Worm (Caenorhabditis elegans) whole organism, L1 larva: ENCODE results near the gene best-19.

ENCODE experiments used
- aly-2 ChIP-seq: fragments of 150-350 bp; optimal IDR thresholded peaks from 2 replicates; lab custom pipeline; 2014; ENCODE audit warnings: missing biosample characterization, missing genetic modification characterization
- fos-1 ChIP-seq: fragments of 150-350 bp; optimal IDR thresholded peaks from 2 replicates; lab custom pipeline; 2014; ENCODE audit warnings: missing biosample characterization, missing genetic modification characterization
- lin-13 ChIP-seq: fragments of 150-350 bp; optimal IDR thresholded peaks from 2 replicates; lab custom pipeline; 2014; ENCODE audit warnings: missing biosample characterization, missing genetic modification reagents, missing genetic modification characterization
- lin-14 ChIP-seq: fragments of 200-800 bp; sonication (Bioruptor generic); optimal IDR thresholded peaks from 2 replicates; lab custom pipeline; 2018; ENCODE audit warnings: mild to moderate bottlenecking, missing genetic modification characterization, moderate library complexity, missing compliant biosample characterization
- mdl-1 ChIP-seq, 2 experiments: fragments of 150-350 bp; optimal IDR thresholded peaks; 2 replicates each; lab custom pipeline; 2014 to 2017; ENCODE audit warnings: missing biosample characterization in 2 of 2, missing genetic modification characterization in 2 of 2, inconsistent platforms in 1 of 2
- mep-1 ChIP-seq: fragments of 150-350 bp; optimal IDR thresholded peaks from 2 replicates; lab custom pipeline; 2014; ENCODE audit warnings: missing biosample characterization, missing genetic modification characterization
- sptf-1 ChIP-seq: fragments of 150-350 bp; optimal IDR thresholded peaks from 2 replicates; lab custom pipeline; 2014; ENCODE audit warnings: missing biosample characterization, missing genetic modification characterization
- unc-86 ChIP-seq: sonication (generic microtip); optimal IDR thresholded peaks from 2 replicates; lab custom pipeline; 2016; ENCODE audit warnings: missing genetic modification characterization, missing compliant biosample characterization

DNA sequence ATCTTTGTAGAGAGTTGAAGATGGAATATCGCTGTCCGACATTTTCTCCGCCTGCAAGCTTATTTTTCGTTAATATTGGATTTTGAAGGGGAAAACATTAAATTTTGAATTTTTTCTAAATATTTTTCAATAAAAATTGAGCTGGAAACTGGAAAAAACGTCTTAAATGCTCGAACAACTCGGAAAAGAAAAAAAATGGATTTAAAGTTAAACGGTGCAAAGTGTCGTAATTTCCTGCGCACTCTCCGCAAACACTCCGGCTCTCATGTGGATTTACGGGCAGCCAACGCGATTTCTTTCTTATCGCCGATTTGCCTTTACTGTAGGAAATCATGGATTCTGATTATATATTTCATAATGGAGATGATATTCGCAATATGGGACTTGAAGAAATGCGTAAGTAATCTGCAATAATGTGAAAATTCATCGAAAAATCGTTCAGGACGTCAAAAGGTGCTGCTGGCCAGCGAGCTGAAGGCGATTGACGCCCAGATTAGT, 43.1 kb upstream of the best-19 start, which contains the start of the genes fnta-1 and cogc-8:
- no peak for TF ChIP-seq mdl-1 (tag; optimal IDR thresholded peaks at IDR 0.05; lab: Kevin White, UChicago)
- no peak for TF ChIP-seq lin-13
- TF ChIP-seq fos-1 (tag; lab: Kevin White, UChicago) = no peak
- TF ChIP-seq lin-14 (GFP tag; lab: Kevin White, UChicago) = no peak
- no peak for TF ChIP-seq sptf-1
- TF ChIP-seq aly-2 = no peak
- TF ChIP-seq unc-86 (tag; lab: Kevin White, UChicago) = peak; percentile 41
- peak; percentile 65 for TF ChIP-seq mep-1 (tag; lab: Kevin White, UChicago)
